Worm (Caenorhabditis elegans) whole organism, mixed stage, embryonic: ENCODE results near the gene spe-19.

Experiments
- M03D4.4 ChIP-seq: sonication (generic microtip); optimal IDR thresholded peaks from 2 replicates; lab custom pipeline; 2017; ENCODE audit warnings: mild to moderate bottlenecking, missing genetic modification characterization, missing compliant biosample characterization
- bed-3 ChIP-seq: fragments of 200-800 bp; sonication (Bioruptor generic); optimal IDR thresholded peaks from 3 replicates; lab custom pipeline; 2018; ENCODE audit warnings: mild to moderate bottlenecking, missing genetic modification characterization, moderate library complexity, missing compliant biosample characterization
- blmp-1 ChIP-seq: fragments of 150-350 bp; optimal IDR thresholded peaks from 2 replicates; lab custom pipeline; 2014; ENCODE audit warnings: missing biosample characterization, missing genetic modification characterization
- ceh-39 ChIP-seq: fragments of 150-350 bp; optimal IDR thresholded peaks from 2 replicates; lab custom pipeline; 2014; ENCODE audit warnings: missing biosample characterization, missing genetic modification characterization
- ceh-83 ChIP-seq: fragments of 200-800 bp; sonication (Bioruptor generic); optimal IDR thresholded peaks from 2 replicates; lab custom pipeline; 2018; ENCODE audit warnings: mild to moderate bottlenecking, missing genetic modification characterization, missing compliant biosample characterization
- ces-1 ChIP-seq: fragments of 150-350 bp; optimal IDR thresholded peaks from 2 replicates; lab custom pipeline; 2014; ENCODE audit warnings: missing biosample characterization, missing genetic modification reagents, missing genetic modification characterization
- cnd-1 ChIP-seq: fragments of 200-800 bp; sonication (Bioruptor generic); optimal IDR thresholded peaks from 2 replicates; lab custom pipeline; 2018; ENCODE audit warnings: mild to moderate bottlenecking, missing genetic modification characterization, missing compliant biosample characterization
- drap-1 ChIP-seq: fragments of 200-800 bp; sonication (Bioruptor generic); optimal IDR thresholded peaks from 3 replicates; lab custom pipeline; 2018; ENCODE audit warnings: mild to moderate bottlenecking, missing genetic modification characterization, missing compliant biosample characterization
- elt-3 ChIP-seq: fragments of 150-350 bp; optimal IDR thresholded peaks from 2 replicates; lab custom pipeline; 2014; ENCODE audit warnings: missing biosample characterization, missing genetic modification characterization
- flh-1 ChIP-seq: fragments of 200-800 bp; sonication (Bioruptor generic); optimal IDR thresholded peaks from 2 replicates; lab custom pipeline; 2018; ENCODE audit warnings: mild to moderate bottlenecking, missing genetic modification characterization, moderate library complexity, missing compliant biosample characterization
- ham-2 ChIP-seq: fragments of 200-800 bp; sonication (Bioruptor generic); optimal IDR thresholded peaks from 2 replicates; lab custom pipeline; 2018; ENCODE audit warnings: mild to moderate bottlenecking, missing genetic modification characterization, missing compliant biosample characterization
- hlh-1 ChIP-seq: fragments of 150-350 bp; optimal IDR thresholded peaks from 2 replicates; lab custom pipeline; 2014; ENCODE audit warnings: missing biosample characterization, missing genetic modification reagents, missing genetic modification characterization
- lin-13 ChIP-seq: fragments of 150-350 bp; optimal IDR thresholded peaks from 2 replicates; lab custom pipeline; 2014; ENCODE audit warnings: missing biosample characterization, missing genetic modification characterization
- lsy-2 ChIP-seq: fragments of 150-350 bp; optimal IDR thresholded peaks from 2 replicates; lab custom pipeline; 2014; ENCODE audit warnings: missing biosample characterization, missing genetic modification characterization
- mab-5 ChIP-seq: fragments of 150-350 bp; optimal IDR thresholded peaks from 2 replicates; lab custom pipeline; 2014; ENCODE audit warnings: missing biosample characterization, missing genetic modification characterization
- mep-1 ChIP-seq: fragments of 150-350 bp; optimal IDR thresholded peaks from 2 replicates; lab custom pipeline; 2017; ENCODE audit warnings: missing biosample characterization, missing genetic modification reagents, missing genetic modification characterization, inconsistent platforms
- mls-2 ChIP-seq: sonication (generic microtip); optimal IDR thresholded peaks from 2 replicates; lab custom pipeline; 2016; ENCODE audit warnings: mild to moderate bottlenecking, missing genetic modification characterization, moderate library complexity, missing compliant biosample characterization
- nhr-12 ChIP-seq: fragments of 150-350 bp; optimal IDR thresholded peaks from 2 replicates; lab custom pipeline; 2014; ENCODE audit warnings: missing biosample characterization, missing genetic modification characterization
- nhr-2 ChIP-seq: fragments of 150-350 bp; optimal IDR thresholded peaks from 2 replicates; lab custom pipeline; 2014; ENCODE audit warnings: missing biosample characterization, missing genetic modification characterization
- nhr-237 ChIP-seq: fragments of 150-350 bp; optimal IDR thresholded peaks from 2 replicates; lab custom pipeline; 2014; ENCODE audit warnings: missing biosample characterization, missing genetic modification characterization
- nhr-28 ChIP-seq: fragments of 150-350 bp; optimal IDR thresholded peaks from 2 replicates; lab custom pipeline; 2014; ENCODE audit warnings: missing biosample characterization, missing genetic modification characterization
- nhr-76 ChIP-seq: sonication (generic microtip); optimal IDR thresholded peaks from 2 replicates; lab custom pipeline; 2017; ENCODE audit warnings: missing biosample characterization, missing genetic modification characterization
- pha-4 ChIP-seq: fragments of 150-350 bp; optimal IDR thresholded peaks from 2 replicates; lab custom pipeline; 2018; ENCODE audit warnings: missing biosample characterization, missing genetic modification reagents, missing genetic modification characterization
- sem-2 ChIP-seq: fragments of 200-800 bp; sonication (Bioruptor generic); optimal IDR thresholded peaks from 2 replicates; lab custom pipeline; 2018; ENCODE audit warnings: mild to moderate bottlenecking, missing genetic modification characterization, missing compliant biosample characterization
- snpc-4 ChIP-seq: fragments of 150-350 bp; optimal IDR thresholded peaks from 2 replicates; lab custom pipeline; 2014; ENCODE audit warnings: missing biosample characterization, missing genetic modification characterization
- sptf-1 ChIP-seq: sonication (generic microtip); optimal IDR thresholded peaks from 2 replicates; lab custom pipeline; 2017; ENCODE audit warnings: mild to moderate bottlenecking, missing genetic modification characterization, moderate library complexity, missing compliant biosample characterization
- tbx-8 ChIP-seq: fragments of 200-800 bp; sonication (Bioruptor generic); optimal IDR thresholded peaks from 2 replicates; lab custom pipeline; 2018; ENCODE audit warnings: mild to moderate bottlenecking, missing genetic modification characterization, moderate library complexity, missing compliant biosample characterization
- unc-120 ChIP-seq: sonication (generic microtip); optimal IDR thresholded peaks from 2 replicates; lab custom pipeline; 2017; ENCODE audit warnings: missing genetic modification characterization, missing compliant biosample characterization; ENCODE audit not compliant: poor library complexity, severe bottlenecking
- unc-62 ChIP-seq: fragments of 150-350 bp; optimal IDR thresholded peaks from 2 replicates; lab custom pipeline; 2014; ENCODE audit warnings: missing biosample characterization, missing genetic modification reagents, missing genetic modification characterization
- zip-8 ChIP-seq: fragments of 150-350 bp; optimal IDR thresholded peaks from 2 replicates; lab custom pipeline; 2014; ENCODE audit warnings: missing biosample characterization, missing genetic modification characterization
- ztf-11 ChIP-seq: fragments of 150-350 bp; optimal IDR thresholded peaks from 2 replicates; lab custom pipeline; 2014; ENCODE audit warnings: missing biosample characterization, missing genetic modification characterization

The spe-19 gene

DNA sequence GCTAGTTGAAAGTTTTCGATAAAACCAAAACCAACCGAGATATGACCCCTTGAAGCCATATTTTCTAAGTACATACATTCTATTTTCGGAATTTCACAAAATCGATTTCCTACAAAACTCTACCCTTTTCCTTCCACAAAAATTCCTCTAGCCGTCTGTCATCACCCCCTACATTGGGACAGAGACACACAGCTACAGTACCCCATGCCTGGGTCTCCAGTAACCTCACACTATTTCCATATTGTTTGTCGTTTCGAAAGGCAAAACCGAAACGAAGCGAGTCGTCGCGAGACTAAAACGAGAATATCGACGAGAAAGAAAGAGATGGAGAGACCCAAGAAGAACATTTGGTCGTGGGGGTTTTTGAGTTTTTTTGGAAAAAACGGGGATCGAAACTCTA lies 21.2 kb upstream of the spe-19 start:
- TF ChIP-seq nhr-76 (tag; lab: Kevin White, UChicago) (no peak), lsy-2 (tag; lab: Kevin White, UChicago) (peak; percentile 88), flh-1 (GFP tag; lab: Kevin White, UChicago) (no peak), pha-4 (peak; percentile 40), ham-2 (GFP tag; lab: Kevin White, UChicago) (no peak), drap-1 (GFP tag; lab: Kevin White, UChicago) (no peak), hlh-1 (no peak)
- TF ChIP-seq, all 35 proteins: peak for 2

DNA sequence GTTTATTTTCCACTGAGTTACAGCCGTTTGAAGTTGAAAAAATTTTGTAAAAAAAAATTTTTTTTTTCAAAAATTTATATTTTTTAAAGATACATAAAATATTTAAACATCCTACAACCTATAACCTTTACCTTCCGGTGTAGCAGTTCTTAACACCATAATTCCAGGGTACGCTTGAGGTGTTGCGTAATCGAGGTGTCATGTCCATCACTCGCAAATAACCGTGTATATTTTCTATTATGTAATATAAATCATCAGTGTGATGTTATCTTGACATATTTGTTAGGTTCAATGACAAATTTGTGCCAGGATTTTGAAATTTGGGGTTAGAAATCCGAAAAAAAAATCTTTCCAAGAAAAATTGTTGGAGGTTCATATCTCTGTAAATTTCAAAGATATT lies 19.9 kb upstream of the spe-19 start:
- TF ChIP-seq M03D4.4 (tag; lab: Kevin White, UChicago): no peak
- TF ChIP-seq zip-8: peak; percentile 93
- no peak for TF ChIP-seq lin-13 (tag; lab: Kevin White, UChicago)
- no peak for TF ChIP-seq sptf-1 (tag; lab: Kevin White, UChicago)
- TF ChIP-seq nhr-12 (tag; lab: Kevin White, UChicago): no peak
- no peak for TF ChIP-seq nhr-237 (tag; lab: Kevin White, UChicago)
- peak; percentile 84 for TF ChIP-seq nhr-2 (tag; lab: Kevin White, UChicago)
- TF ChIP-seq elt-3: no peak
- TF ChIP-seq snpc-4 (tag; lab: Kevin White, UChicago): no peak
- TF ChIP-seq unc-62: peak; percentile 14

DNA sequence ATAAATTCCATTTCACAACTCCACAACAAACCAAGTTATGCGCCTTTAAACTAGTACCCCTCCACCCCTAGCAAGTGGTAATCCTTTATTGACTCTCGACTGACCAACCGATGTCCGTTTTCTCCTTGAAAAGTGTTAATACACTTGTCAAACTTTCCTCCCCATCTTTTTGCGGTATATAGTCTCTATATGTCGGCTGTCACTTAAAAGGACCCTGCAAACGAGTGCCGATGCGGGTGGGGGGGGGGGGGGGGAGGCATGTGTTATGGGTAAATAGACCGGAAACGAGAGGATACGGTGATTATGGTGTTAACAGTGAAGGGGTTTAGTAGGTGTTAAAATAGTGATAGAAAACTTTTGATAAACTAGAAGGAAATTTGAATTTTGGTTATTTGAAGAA lies 17.9 kb upstream of the spe-19 start:
- TF ChIP-seq nhr-12 (tag; lab: Kevin White, UChicago) (no peak), ceh-39 (tag; lab: Kevin White, UChicago) (no peak), snpc-4 (tag; lab: Kevin White, UChicago) (no peak), unc-120 (tag; lab: Kevin White, UChicago) (no peak), ztf-11 (tag; lab: Kevin White, UChicago) (no peak), mab-5 (tag; lab: Kevin White, UChicago) (no peak), sem-2 (GFP tag; lab: Kevin White, UChicago) (no peak), mep-1 (no peak), blmp-1 (no peak), elt-3 (no peak), lin-13 (tag; lab: Kevin White, UChicago) (no peak), cnd-1 (no peak), pha-4 (no peak), bed-3 (GFP tag; lab: Kevin White, UChicago) (no peak), tbx-8 (GFP tag; lab: Kevin White, UChicago) (no peak), nhr-2 (tag; lab: Kevin White, UChicago) (no peak), zip-8 (no peak), nhr-76 (tag; lab: Kevin White, UChicago) (no peak), flh-1 (GFP tag; lab: Kevin White, UChicago) (no peak)

DNA sequence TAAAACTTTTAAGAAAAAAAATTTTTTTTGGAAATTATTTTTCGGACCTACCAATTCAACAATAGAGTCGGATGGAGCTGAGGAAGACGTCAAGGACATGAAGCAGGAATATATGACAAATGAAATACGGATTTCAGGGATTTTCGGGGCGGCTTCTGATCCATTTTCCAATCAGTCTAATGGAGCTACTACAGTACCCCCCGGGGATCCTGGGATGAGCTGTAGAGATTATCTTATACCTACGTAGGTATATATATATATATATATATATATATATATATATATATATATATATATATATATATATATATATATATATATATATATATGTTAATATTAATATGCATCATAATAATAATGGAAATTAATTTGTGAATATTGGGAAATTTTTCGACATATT lies 16.9 kb upstream of the spe-19 start, which contains the start of gene ttx-1:
Gene ttx-1 (minus strand): TSS at position 101 of the 400 bp plus-strand sequence.
- no peak for TF ChIP-seq nhr-12 (tag; lab: Kevin White, UChicago)
- TF ChIP-seq elt-3: no peak
- TF ChIP-seq ceh-83: no peak
- no peak for TF ChIP-seq mab-5 (tag; lab: Kevin White, UChicago)
- no peak for TF ChIP-seq unc-120 (tag; lab: Kevin White, UChicago)
- TF ChIP-seq hlh-1: no peak
- TF ChIP-seq mls-2 (tag; lab: Kevin White, UChicago): no peak
- no peak for TF ChIP-seq ces-1 (GFP tag; lab: Kevin White, UChicago)
- no peak for TF ChIP-seq lin-13 (tag; lab: Kevin White, UChicago)

DNA sequence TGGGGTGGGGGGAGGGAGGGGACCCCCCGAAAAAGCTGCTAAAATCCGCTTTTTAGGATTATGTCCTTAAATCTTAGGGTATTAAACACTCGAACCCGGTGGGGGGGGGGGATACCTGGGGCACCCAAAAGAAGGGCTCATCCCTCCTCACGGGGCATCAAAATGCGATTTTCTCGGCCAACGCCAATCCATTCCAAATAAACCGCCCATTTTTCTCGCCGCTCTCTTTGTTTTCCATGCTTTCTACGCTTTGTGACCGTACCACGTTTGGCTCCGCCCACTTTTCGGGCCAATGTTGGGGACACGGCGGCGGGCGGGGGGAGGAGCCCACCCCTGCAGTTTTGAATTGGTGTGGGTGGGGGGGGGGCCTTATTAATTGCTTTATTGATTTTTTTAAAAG lies 14.3 kb upstream of the spe-19 start:
- no peak for TF ChIP-seq unc-62
- peak; percentile 11 for TF ChIP-seq ceh-83
- TF ChIP-seq lsy-2 (tag; lab: Kevin White, UChicago): peak; percentile 70
- no peak for TF ChIP-seq tbx-8 (GFP tag; lab: Kevin White, UChicago)
- no peak for TF ChIP-seq elt-3
- no peak for TF ChIP-seq nhr-28 (tag; lab: Kevin White, UChicago)
- TF ChIP-seq unc-120 (tag; lab: Kevin White, UChicago): peak; percentile 1
- TF ChIP-seq sptf-1 (tag; lab: Kevin White, UChicago): peak; percentile 2
- TF ChIP-seq mls-2 (tag; lab: Kevin White, UChicago): peak; percentile 74
- no peak for TF ChIP-seq nhr-12 (tag; lab: Kevin White, UChicago)
